Worm (Caenorhabditis elegans) whole organism, L3 larva: ENCODE data around the gene dhs-18.

ENCODE experiments used
- R02D3.7 ChIP-seq: fragments of 150-350 bp; optimal IDR thresholded peaks from 2 replicates; lab custom pipeline; 2014; ENCODE audit warnings: missing biosample characterization, missing genetic modification characterization
- ZK546.5 ChIP-seq: sonication (generic microtip); optimal IDR thresholded peaks from 2 replicates; lab custom pipeline; 2017; ENCODE audit warnings: missing biosample characterization, missing genetic modification characterization
- aly-2 ChIP-seq: fragments of 150-350 bp; optimal IDR thresholded peaks from 2 replicates; lab custom pipeline; 2014; ENCODE audit warnings: missing biosample characterization, missing genetic modification characterization
- ama-1 ChIP-seq: fragments of 150-350 bp; optimal IDR thresholded peaks from 2 replicates; lab custom pipeline; 2018
- ceh-16 ChIP-seq: sonication (generic microtip); optimal IDR thresholded peaks from 2 replicates; lab custom pipeline; 2017; ENCODE audit warnings: missing biosample characterization, missing genetic modification characterization
- ceh-28 ChIP-seq: fragments of 150-350 bp; optimal IDR thresholded peaks from 2 replicates; lab custom pipeline; 2014; ENCODE audit warnings: missing biosample characterization, missing genetic modification reagents, missing genetic modification characterization
- ceh-9 ChIP-seq: sonication (generic microtip); optimal IDR thresholded peaks from 2 replicates; lab custom pipeline; 2018; ENCODE audit warnings: missing biosample characterization, missing genetic modification characterization
- egl-27 ChIP-seq: sonication (generic microtip); optimal IDR thresholded peaks from 4 replicates; lab custom pipeline; 2017; ENCODE audit warnings: missing biosample characterization, missing genetic modification reagents, missing genetic modification characterization
- egl-5 ChIP-seq: fragments of 150-350 bp; optimal IDR thresholded peaks from 2 replicates; lab custom pipeline; 2017; ENCODE audit warnings: missing biosample characterization, missing genetic modification reagents, missing genetic modification characterization, inconsistent platforms
- elt-2 ChIP-seq: sonication (generic microtip); optimal IDR thresholded peaks from 2 replicates; lab custom pipeline; 2016; ENCODE audit warnings: missing genetic modification reagents, mild to moderate bottlenecking, missing genetic modification characterization, missing compliant biosample characterization
- fos-1 ChIP-seq: fragments of 150-350 bp; optimal IDR thresholded peaks from 2 replicates; lab custom pipeline; 2014; ENCODE audit warnings: missing biosample characterization, missing genetic modification characterization
- hmg-11 ChIP-seq: sonication (generic microtip); optimal IDR thresholded peaks from 2 replicates; lab custom pipeline; 2016; ENCODE audit warnings: missing genetic modification characterization, missing compliant biosample characterization
- jun-1 ChIP-seq: fragments of 150-350 bp; optimal IDR thresholded peaks from 2 replicates; lab custom pipeline; 2014; ENCODE audit warnings: missing biosample characterization, missing genetic modification reagents, missing genetic modification characterization
- lin-15B ChIP-seq: fragments of 150-350 bp; optimal IDR thresholded peaks from 2 replicates; lab custom pipeline; 2014; ENCODE audit warnings: missing biosample characterization, missing genetic modification characterization
- lin-39 ChIP-seq: fragments of 150-350 bp; optimal IDR thresholded peaks from 2 replicates; lab custom pipeline; 2018; ENCODE audit warnings: missing biosample characterization, missing genetic modification reagents, missing genetic modification characterization
- mdl-1 ChIP-seq: fragments of 150-350 bp; optimal IDR thresholded peaks from 2 replicates; lab custom pipeline; 2014; ENCODE audit warnings: missing biosample characterization, missing genetic modification characterization
- mml-1 ChIP-seq: fragments of 150-350 bp; sonication (generic microtip); optimal IDR thresholded peaks from 3 replicates; lab custom pipeline; 2014; ENCODE audit warnings: missing biosample characterization, missing genetic modification characterization
- nfya-1 ChIP-seq: sonication (generic microtip); optimal IDR thresholded peaks from 2 replicates; lab custom pipeline; 2017; ENCODE audit warnings: missing genetic modification characterization, mild to moderate bottlenecking, missing compliant biosample characterization, antibody characterized with exemption, moderate library complexity; ENCODE audit not compliant: insufficient read depth
- nhr-23 ChIP-seq: fragments of 150-350 bp; optimal IDR thresholded peaks from 2 replicates; lab custom pipeline; 2014; ENCODE audit warnings: missing biosample characterization, missing genetic modification reagents, missing genetic modification characterization
- nhr-237 ChIP-seq: fragments of 150-350 bp; optimal IDR thresholded peaks from 2 replicates; lab custom pipeline; 2014; ENCODE audit warnings: missing biosample characterization, missing genetic modification characterization
- nhr-25 ChIP-seq: sonication (generic microtip); optimal IDR thresholded peaks from 2 replicates; lab custom pipeline; 2017; ENCODE audit warnings: missing biosample characterization, missing genetic modification characterization
- nhr-28 ChIP-seq: fragments of 150-350 bp; optimal IDR thresholded peaks from 2 replicates; lab custom pipeline; 2014; ENCODE audit warnings: missing biosample characterization, missing genetic modification characterization
- nhr-43 ChIP-seq: sonication (generic microtip); optimal IDR thresholded peaks from 2 replicates; lab custom pipeline; 2016; ENCODE audit warnings: mild to moderate bottlenecking, missing genetic modification characterization, missing compliant biosample characterization; ENCODE audit not compliant: poor library complexity, severe bottlenecking
- nhr-67 ChIP-seq: fragments of 150-350 bp; optimal IDR thresholded peaks from 2 replicates; lab custom pipeline; 2014; ENCODE audit warnings: missing biosample characterization, missing genetic modification characterization
- nhr-76 ChIP-seq: fragments of 150-350 bp; sonication (generic microtip); optimal IDR thresholded peaks from 5 replicates; lab custom pipeline; 2014; ENCODE audit warnings: missing biosample characterization, missing genetic modification characterization
- pha-4 ChIP-seq: fragments of 150-350 bp; optimal IDR thresholded peaks from 2 replicates; lab custom pipeline; 2014; ENCODE audit warnings: missing biosample characterization, missing genetic modification reagents, missing genetic modification characterization
- pqm-1 ChIP-seq: fragments of 150-350 bp; optimal IDR thresholded peaks from 2 replicates; lab custom pipeline; 2017; ENCODE audit warnings: missing biosample characterization, missing genetic modification characterization, inconsistent platforms
- sea-2 ChIP-seq: fragments of 150-350 bp; sonication (generic microtip); optimal IDR thresholded peaks from 4 replicates; lab custom pipeline; 2014; ENCODE audit warnings: missing biosample characterization, missing genetic modification reagents, missing genetic modification characterization
- skn-1 ChIP-seq: fragments of 150-350 bp; optimal IDR thresholded peaks from 2 replicates; lab custom pipeline; 2014; ENCODE audit warnings: missing biosample characterization, missing genetic modification characterization
- snpc-4 ChIP-seq: fragments of 150-350 bp; optimal IDR thresholded peaks from 2 replicates; lab custom pipeline; 2014; ENCODE audit warnings: missing biosample characterization, missing genetic modification characterization
- tbx-2 ChIP-seq: sonication (generic microtip); optimal IDR thresholded peaks from 2 replicates; lab custom pipeline; 2016; ENCODE audit warnings: mild to moderate bottlenecking, missing genetic modification characterization, missing compliant biosample characterization
- unc-62 ChIP-seq: fragments of 150-350 bp; sonication (generic microtip); optimal IDR thresholded peaks from 4 replicates; lab custom pipeline; 2014; ENCODE audit warnings: missing biosample characterization, missing genetic modification reagents, missing genetic modification characterization

The dhs-18 gene

ce11 chrV:11078104-11078724 is 31.6 kb upstream of the dhs-18 start, which contains the start of gene act-2 (continued):
- peak; percentile 95 for TF ChIP-seq nhr-25 (tag; lab: Kevin White, UChicago)

ce11 chrV:11076403-11076802 is 29.8 kb upstream of the dhs-18 start:
- peak; percentile 4 for TF ChIP-seq jun-1
- TF ChIP-seq nhr-25 (tag; lab: Kevin White, UChicago), result peak; percentile 72
- TF ChIP-seq ama-1 (lab: Kevin White, UChicago), result peak; percentile 94
- no peak for TF ChIP-seq hmg-11 (tag; lab: Kevin White, UChicago)
- no peak for TF ChIP-seq snpc-4 (tag; lab: Kevin White, UChicago)
- TF ChIP-seq nhr-67 (tag; lab: Kevin White, UChicago), result no peak
- TF ChIP-seq aly-2 (tag; lab: Kevin White, UChicago), result no peak
- no peak for TF ChIP-seq lin-15B (tag; lab: Kevin White, UChicago)
- TF ChIP-seq ceh-16, result no peak
- TF ChIP-seq pqm-1 (tag; lab: Kevin White, UChicago), result no peak
- TF ChIP-seq pha-4, result peak; percentile 32
- no peak for TF ChIP-seq ZK546.5 (tag; lab: Kevin White, UChicago)
- TF ChIP-seq tbx-2, result no peak
- peak; percentile 52 for TF ChIP-seq elt-2 (tag; lab: Kevin White, UChicago)
- peak; percentile 8 for TF ChIP-seq egl-5 (tag; lab: Kevin White, UChicago)
- no peak for TF ChIP-seq nhr-237
- no peak for TF ChIP-seq unc-62 (GFP tag; lab: Kevin White, UChicago)
- TF ChIP-seq, all 47 proteins: peak for 6

- TF ChIP-seq mml-1 (tag; lab: Kevin White, UChicago), result no peak
- no peak for TF ChIP-seq nhr-76
- no peak for TF ChIP-seq egl-27 (tag; lab: Kevin White, UChicago)
- no peak for TF ChIP-seq R02D3.7 (tag; lab: Kevin White, UChicago)
- TF ChIP-seq egl-5 (tag; lab: Kevin White, UChicago), result no peak
- TF ChIP-seq fos-1 (tag; lab: Kevin White, UChicago), result no peak
- TF ChIP-seq nhr-43 (tag; lab: Kevin White, UChicago), result peak; percentile 14
- no peak for TF ChIP-seq ceh-9 (tag; lab: Kevin White, UChicago)
- no peak for TF ChIP-seq skn-1
- no peak for TF ChIP-seq nhr-237
- TF ChIP-seq lin-15B (tag; lab: Kevin White, UChicago), result no peak
- no peak for TF ChIP-seq nhr-28
- peak; percentile 34 for TF ChIP-seq tbx-2
- TF ChIP-seq, all 47 proteins: peak for 2
Measured at ce11 chrV:11076028-11076402, 29.4 kb upstream of the dhs-18 start.

- no peak for TF ChIP-seq fos-1 (tag; lab: Kevin White, UChicago)
- TF ChIP-seq ceh-28 (tag; lab: Kevin White, UChicago), result no peak
- TF ChIP-seq nhr-67 (tag; lab: Kevin White, UChicago), result no peak
- no peak for TF ChIP-seq skn-1
- no peak for TF ChIP-seq ceh-9 (tag; lab: Kevin White, UChicago)
- TF ChIP-seq nhr-25 (tag; lab: Kevin White, UChicago), result peak; percentile 68
- TF ChIP-seq snpc-4 (tag; lab: Kevin White, UChicago), result peak; percentile 28
- TF ChIP-seq mdl-1 (tag; lab: Kevin White, UChicago), result peak; percentile 23
- TF ChIP-seq lin-15B (tag; lab: Kevin White, UChicago), result peak; percentile 61
- TF ChIP-seq nfya-1, result peak; percentile 78
- TF ChIP-seq nhr-23, result peak; percentile 26
- TF ChIP-seq ama-1 (lab: Kevin White, UChicago), result peak; percentile 64
- TF ChIP-seq hmg-11 (tag; lab: Kevin White, UChicago), result peak; percentile 85
- no peak for TF ChIP-seq pha-4
- no peak for TF ChIP-seq egl-5 (tag; lab: Kevin White, UChicago)
Measured at ce11 chrV:11075209-11076027, 28.8 kb upstream of the dhs-18 start.

- TF ChIP-seq nhr-67 (tag; lab: Kevin White, UChicago) (no peak), lin-39 (tag; lab: Kevin White, UChicago) (peak; percentile 27), pha-4 (peak; percentile 1), nfya-1 (peak; percentile 40), hmg-11 (tag; lab: Kevin White, UChicago) (no peak), ceh-16 (no peak), egl-5 (tag; lab: Kevin White, UChicago) (no peak), sea-2 (no peak), ama-1 (lab: Kevin White, UChicago) (no peak)
Measured at ce11 chrV:11074448-11074847, 27.8 kb upstream of the dhs-18 start, which contains the start of gene act-3. Gene act-3 (minus strand): TSS chrV:11074498.
